Fruit fly (Drosophila melanogaster): ENCODE measurements around the gene CG31643.

CG31643 gene

dm6 chr2L:6019352-6020131, 18.4 kb upstream of the CG31643 start, which contains the start of gene H2.0 (continued):
- no peak for TF ChIP-seq Hey (tag; optimal IDR thresholded peaks at IDR 0.05)
- no peak for TF ChIP-seq fru (optimal IDR thresholded peaks at IDR 0.05)
- peak in 1 of 2 experiments; percentile 49 for TF ChIP-seq chif (GFP tag; optimal IDR thresholded peaks at IDR 0.05)
- TF ChIP-seq fd64A (GFP tag; optimal IDR thresholded peaks at IDR 0.05), result peak; percentile 22
- 0 out of 3 replicates have a peak, but pooled peaks have one; percentile 49 for TF ChIP-seq otp (GFP tag; IDR thresholded peaks at IDR 0.05)
- peak; percentile 18 for TF ChIP-seq unpg (GFP tag; optimal IDR thresholded peaks at IDR 0.05)
- no peak for TF ChIP-seq jing (GFP tag; optimal IDR thresholded peaks at IDR 0.05)
- TF ChIP-seq Drgx (GFP tag; IDR thresholded peaks at IDR 0.05), result peak; percentile 7; the same call in 1 of the 2 replicates
- no peak for TF ChIP-seq Taf1 (GFP tag; IDR thresholded peaks at IDR 0.05)
- peak; percentile 1 for TF ChIP-seq CG4707 (GFP tag; optimal IDR thresholded peaks at IDR 0.05)
- no peak for TF ChIP-seq Doc3 (GFP tag; IDR thresholded peaks at IDR 0.05; ENCODE audit: partially characterized antibody)
- peak; percentile 8 for TF ChIP-seq CG2202 (tag; optimal IDR thresholded peaks at IDR 0.05)
- peak; percentile 8 for TF ChIP-seq Hr3 (GFP tag; optimal IDR thresholded peaks at IDR 0.05)
- TF ChIP-seq Antp (GFP tag; optimal IDR thresholded peaks at IDR 0.05), result no peak
- TF ChIP-seq CG4854 (GFP tag; optimal IDR thresholded peaks at IDR 0.05), result no peak
- TF ChIP-seq B-H2 (GFP tag; optimal IDR thresholded peaks at IDR 0.05), result no peak
- no peak for TF ChIP-seq Sox102F (GFP tag; optimal IDR thresholded peaks at IDR 0.05)
- no peak for TF ChIP-seq gce (GFP tag; IDR thresholded peaks at IDR 0.05)
- no peak for TF ChIP-seq trh (GFP tag; optimal IDR thresholded peaks at IDR 0.05)
- no peak for TF ChIP-seq CG4328 (GFP tag; optimal IDR thresholded peaks at IDR 0.05)
- peak; percentile 30 for TF ChIP-seq CG4820 (GFP tag; optimal IDR thresholded peaks at IDR 0.05)
- TF ChIP-seq CG12236 (GFP tag; optimal IDR thresholded peaks at IDR 0.05), result no peak
- no peak for TF ChIP-seq HmgZ (tag; optimal IDR thresholded peaks at IDR 0.05)
- TF ChIP-seq CG15696 (tag; optimal IDR thresholded peaks at IDR 0.05), result peak; percentile 69
- TF ChIP-seq ems (GFP tag; optimal IDR thresholded peaks at IDR 0.05), result no peak
- TF ChIP-seq CG8290 (GFP tag; optimal IDR thresholded peaks at IDR 0.05), result no peak
- TF ChIP-seq CG8290 (tag; optimal IDR thresholded peaks at IDR 0.05), result no peak
- TF ChIP-seq CG1832 (GFP tag; optimal IDR thresholded peaks at IDR 0.05), result peak; percentile 50
- TF ChIP-seq CG10979 (tag; optimal IDR thresholded peaks at IDR 0.05), result peak; percentile 60
- peak; percentile 14 for TF ChIP-seq ewg (GFP tag; optimal IDR thresholded peaks at IDR 0.05)
- no peak for TF ChIP-seq CG10565 (GFP tag; optimal IDR thresholded peaks at IDR 0.05)
- peak; percentile 18 for TF ChIP-seq Chrac-16 (GFP tag; optimal IDR thresholded peaks at IDR 0.05)
- no peak for TF ChIP-seq CG9932 (GFP tag; IDR thresholded peaks at IDR 0.05)
- TF ChIP-seq CG6683 (GFP tag; optimal IDR thresholded peaks at IDR 0.05), result no peak
- no peak for TF ChIP-seq CG31388 (GFP tag; optimal IDR thresholded peaks at IDR 0.05)
- TF ChIP-seq Meics (GFP tag; optimal IDR thresholded peaks at IDR 0.05), result no peak
- no peak for TF ChIP-seq CG11504 (tag; optimal IDR thresholded peaks at IDR 0.05)
- no peak for TF ChIP-seq CG5953 (GFP tag; IDR thresholded peaks at IDR 0.05)
- TF ChIP-seq Dip2 (GFP tag; IDR thresholded peaks at IDR 0.05), result no peak
- TF ChIP-seq Eip74EF (GFP tag; optimal IDR thresholded peaks at IDR 0.05), result no peak
- TF ChIP-seq CG8089 (GFP tag; optimal IDR thresholded peaks at IDR 0.05), result no peak
- peak; percentile 22 for TF ChIP-seq lilli (GFP tag; optimal IDR thresholded peaks at IDR 0.05)
- no peak for TF ChIP-seq NC2α (GFP tag; optimal IDR thresholded peaks at IDR 0.05)
- TF ChIP-seq bcd (GFP tag; optimal IDR thresholded peaks at IDR 0.05), result peak; percentile 19
- no peak for TF ChIP-seq jumu (GFP tag; optimal IDR thresholded peaks at IDR 0.05)
- no peak for TF ChIP-seq sug (tag; optimal IDR thresholded peaks at IDR 0.05)
- TF ChIP-seq gsb-n (tag; optimal IDR thresholded peaks at IDR 0.05), result peak; percentile 10
- TF ChIP-seq hth (optimal IDR thresholded peaks at IDR 0.05), result no peak
- TF ChIP-seq abd-A (tag; optimal IDR thresholded peaks at IDR 0.05), result peak; percentile 52
- peak; percentile 10 for TF ChIP-seq tin (GFP tag; optimal IDR thresholded peaks at IDR 0.05)
- TF ChIP-seq Mrtf (GFP tag; IDR thresholded peaks at IDR 0.05), result no peak

Data from whole organism, embryonic.